Fruit fly (Drosophila melanogaster): Measurements from ENCODE around the gene Ccp84Ab.

Gene Ccp84Ab

dm6 chr3R:6662613-6663288, 39.9 kb downstream of the Ccp84Ab start (continued):
- TF ChIP-seq Fer1 (GFP tag; optimal IDR thresholded peaks at IDR 0.05): no peak
- no peak; the same call in 1 of the 2 replicates for TF ChIP-seq CG6272 (GFP tag; IDR thresholded peaks at IDR 0.05)
- no peak for TF ChIP-seq Deaf1 (tag; optimal IDR thresholded peaks at IDR 0.05)
- no peak for TF ChIP-seq tup (GFP tag; optimal IDR thresholded peaks at IDR 0.05)
- TF ChIP-seq ind (GFP tag; optimal IDR thresholded peaks at IDR 0.05): no peak
- no peak for TF ChIP-seq ro (GFP tag; IDR thresholded peaks at IDR 0.05)
- TF ChIP-seq CG4282 (GFP tag; optimal IDR thresholded peaks at IDR 0.05): no peak
- peak; percentile 68 for TF ChIP-seq sens (GFP tag)
- no peak for TF ChIP-seq pan (optimal IDR thresholded peaks at IDR 0.05)
- TF ChIP-seq pan (GFP tag; optimal IDR thresholded peaks at IDR 0.05 in 1 of 2, IDR thresholded peaks at IDR 0.05 in 1 of 2): no peak
- TF ChIP-seq CG6813 (GFP tag; optimal IDR thresholded peaks at IDR 0.05): no peak
- no peak for TF ChIP-seq vnd (GFP tag; IDR thresholded peaks at IDR 0.05; ENCODE audit: partially characterized antibody)
- TF ChIP-seq B-H2 (GFP tag; optimal IDR thresholded peaks at IDR 0.05): no peak
- peak; percentile 10 for TF ChIP-seq fd102C (GFP tag; optimal IDR thresholded peaks at IDR 0.05)
- no peak for TF ChIP-seq gem (tag; optimal IDR thresholded peaks at IDR 0.05)
- TF ChIP-seq esg (GFP tag; conservative IDR thresholded peaks at IDR 0.05): no peak
- no peak for TF ChIP-seq eyg (GFP tag; optimal IDR thresholded peaks at IDR 0.05)
- no peak for TF ChIP-seq ranshi (GFP tag; IDR thresholded peaks at IDR 0.05)
- no peak for TF ChIP-seq CG4707 (GFP tag; optimal IDR thresholded peaks at IDR 0.05)
- TF ChIP-seq CG9932 (GFP tag; IDR thresholded peaks at IDR 0.05): 0 out of 2 replicates have a peak, but pooled peaks have one; percentile 37
- peak; percentile 21 for TF ChIP-seq CG18262 (tag; optimal IDR thresholded peaks at IDR 0.05)
- TF ChIP-seq Elba2 (GFP tag; optimal IDR thresholded peaks at IDR 0.05): peak; percentile 28
- TF ChIP-seq trh (GFP tag; optimal IDR thresholded peaks at IDR 0.05): no peak
- no peak for TF ChIP-seq ewg (GFP tag; optimal IDR thresholded peaks at IDR 0.05)
- no peak for TF ChIP-seq Lhr (GFP tag; optimal IDR thresholded peaks at IDR 0.05)
- TF ChIP-seq CG9727 (GFP tag; optimal IDR thresholded peaks at IDR 0.05): peak; percentile 35
- TF ChIP-seq Mad (GFP tag; optimal IDR thresholded peaks at IDR 0.05): no peak
- no peak for TF ChIP-seq Stat92E (GFP tag; optimal IDR thresholded peaks at IDR 0.05)
- no peak for TF ChIP-seq dimm (GFP tag; IDR thresholded peaks at IDR 0.05)
- peak; percentile 45 for TF ChIP-seq zen (tag; optimal IDR thresholded peaks at IDR 0.05)
- TF ChIP-seq Chrac-16 (GFP tag; optimal IDR thresholded peaks at IDR 0.05): no peak
- TF ChIP-seq Hand (GFP tag; optimal IDR thresholded peaks at IDR 0.05): no peak
- TF ChIP-seq CG2678 (tag; optimal IDR thresholded peaks at IDR 0.05): no peak
- TF ChIP-seq CG12659 (GFP tag; optimal IDR thresholded peaks at IDR 0.05): no peak
- no peak for TF ChIP-seq crp (GFP tag; optimal IDR thresholded peaks at IDR 0.05)
- TF ChIP-seq Gug (GFP tag; IDR thresholded peaks at IDR 0.05): no peak
- no peak for TF ChIP-seq CoRest (tag; optimal IDR thresholded peaks at IDR 0.05)
- 0 out of 3 replicates have a peak, but pooled peaks have one; percentile 21 for TF ChIP-seq CG16813 (GFP tag; IDR thresholded peaks at IDR 0.05; ENCODE audit: partially characterized antibody)

dm6 chr3R:6659941-6660340, 42.7 kb downstream of the Ccp84Ab start, which contains the start of gene agt:
TSS of gene agt (minus strand) at chr3R:6660100.
- TF ChIP-seq nau (GFP tag; optimal IDR thresholded peaks at IDR 0.05) (no peak), CG11504 (tag; optimal IDR thresholded peaks at IDR 0.05) (peak; percentile 39), CG2202 (tag; optimal IDR thresholded peaks at IDR 0.05) (no peak), nom (GFP tag; optimal IDR thresholded peaks at IDR 0.05) (no peak), CG17186 (GFP tag; optimal IDR thresholded peaks at IDR 0.05) (peak; percentile 2), CG15514 (GFP tag; optimal IDR thresholded peaks at IDR 0.05) (peak; percentile 73), CG11398 (GFP tag; optimal IDR thresholded peaks at IDR 0.05) (no peak), CG13123 (GFP tag; optimal IDR thresholded peaks at IDR 0.05) (no peak), amos (GFP tag; IDR thresholded peaks at IDR 0.05; ENCODE audit: partially characterized antibody) (peak; percentile 41; the same call in 1 of the 2 replicates), CG12659 (GFP tag; optimal IDR thresholded peaks at IDR 0.05) (peak; percentile 49), CG9727 (GFP tag; optimal IDR thresholded peaks at IDR 0.05) (no peak), row (GFP tag; IDR thresholded peaks at IDR 0.05) (peak; percentile 48; the same call in 2 of the 3 replicates), vvl (GFP tag; IDR thresholded peaks at IDR 0.05) (0 out of 2 replicates have a peak, but pooled peaks have one; percentile 25), CG9817 (tag; optimal IDR thresholded peaks at IDR 0.05) (peak; percentile 11)

All from whole organism, embryonic.